Worm (Caenorhabditis elegans) whole organism, L2 larva: ENCODE data around the gene F26A1.1.

Experiments
- C34F6.9 ChIP-seq: fragments of 150-350 bp; optimal IDR thresholded peaks from 2 replicates; lab custom pipeline; 2014; ENCODE audit warnings: missing biosample characterization, missing genetic modification characterization
- R02D3.7 ChIP-seq: fragments of 150-350 bp; optimal IDR thresholded peaks from 2 replicates; lab custom pipeline; 2014; ENCODE audit warnings: missing biosample characterization, missing genetic modification characterization
- Y55F3AM.14 ChIP-seq: fragments of 200-800 bp; sonication (Bioruptor generic); optimal IDR thresholded peaks from 2 replicates; lab custom pipeline; 2018; ENCODE audit warnings: mild to moderate bottlenecking, missing genetic modification characterization, missing compliant biosample characterization
- ZK546.5 ChIP-seq: sonication (generic microtip); optimal IDR thresholded peaks from 2 replicates; lab custom pipeline; 2017; ENCODE audit warnings: missing biosample characterization, missing genetic modification characterization
- alr-1 ChIP-seq: fragments of 150-350 bp; optimal IDR thresholded peaks from 2 replicates; lab custom pipeline; 2014; ENCODE audit warnings: missing biosample characterization, missing genetic modification characterization
- aly-2 ChIP-seq: fragments of 150-350 bp; optimal IDR thresholded peaks from 2 replicates; lab custom pipeline; 2014; ENCODE audit warnings: missing biosample characterization, missing genetic modification characterization
- ceh-16 ChIP-seq: fragments of 150-350 bp; optimal IDR thresholded peaks from 2 replicates; lab custom pipeline; 2014; ENCODE audit warnings: missing biosample characterization, missing genetic modification characterization
- ceh-82 ChIP-seq: fragments of 150-350 bp; optimal IDR thresholded peaks from 2 replicates; lab custom pipeline; 2014; ENCODE audit warnings: missing biosample characterization, missing genetic modification characterization
- crh-2 ChIP-seq: sonication (generic microtip); optimal IDR thresholded peaks from 2 replicates; lab custom pipeline; 2017; ENCODE audit warnings: missing biosample characterization, missing genetic modification characterization
- dmd-4 ChIP-seq: sonication (generic microtip); optimal IDR thresholded peaks from 2 replicates; lab custom pipeline; 2017; ENCODE audit warnings: missing biosample characterization, missing genetic modification characterization
- elt-1 ChIP-seq: fragments of 150-350 bp; optimal IDR thresholded peaks from 2 replicates; lab custom pipeline; 2014; ENCODE audit warnings: missing biosample characterization, missing genetic modification characterization
- fos-1 ChIP-seq: fragments of 150-350 bp; optimal IDR thresholded peaks from 2 replicates; lab custom pipeline; 2014; ENCODE audit warnings: missing biosample characterization, missing genetic modification characterization
- gmeb-1 ChIP-seq: fragments of 150-350 bp; optimal IDR thresholded peaks from 2 replicates; lab custom pipeline; 2014; ENCODE audit warnings: missing biosample characterization, missing genetic modification characterization
- lin-13 ChIP-seq: fragments of 150-350 bp; optimal IDR thresholded peaks from 2 replicates; lab custom pipeline; 2014; ENCODE audit warnings: missing biosample characterization, missing genetic modification reagents, missing genetic modification characterization
- lin-39 ChIP-seq: fragments of 150-350 bp; optimal IDR thresholded peaks from 2 replicates; lab custom pipeline; 2014; ENCODE audit warnings: missing biosample characterization, missing genetic modification reagents, missing genetic modification characterization
- lsy-2 ChIP-seq, 2 experiments: fragments of 150-350 bp in 1 of 2; sonication (generic microtip) in 1 of 2; optimal IDR thresholded peaks; 2 replicates each; lab custom pipeline; 2014 to 2017; ENCODE audit warnings: missing biosample characterization in 2 of 2, missing genetic modification characterization in 2 of 2
- mab-5 ChIP-seq: fragments of 150-350 bp; optimal IDR thresholded peaks from 2 replicates; lab custom pipeline; 2014; ENCODE audit warnings: missing biosample characterization, missing genetic modification characterization
- mdl-1 ChIP-seq, 2 experiments: fragments of 150-350 bp in 1 of 2; sonication (generic microtip) in 1 of 2; optimal IDR thresholded peaks; 2 replicates each; lab custom pipeline; 2017; ENCODE audit warnings: missing biosample characterization in 2 of 2, missing genetic modification characterization in 2 of 2
- nhr-10 ChIP-seq: sonication (generic microtip); optimal IDR thresholded peaks from 2 replicates; lab custom pipeline; 2017; ENCODE audit warnings: missing biosample characterization, missing genetic modification characterization
- nhr-12 ChIP-seq: fragments of 150-350 bp; optimal IDR thresholded peaks from 2 replicates; lab custom pipeline; 2014; ENCODE audit warnings: missing biosample characterization, missing genetic modification characterization
- nhr-129 ChIP-seq: fragments of 150-350 bp; optimal IDR thresholded peaks from 2 replicates; lab custom pipeline; 2014; ENCODE audit warnings: missing biosample characterization, missing genetic modification characterization
- nhr-23 ChIP-seq: fragments of 150-350 bp; optimal IDR thresholded peaks from 2 replicates; lab custom pipeline; 2014; ENCODE audit warnings: missing biosample characterization, missing genetic modification reagents, missing genetic modification characterization
- nhr-237 ChIP-seq: fragments of 150-350 bp; optimal IDR thresholded peaks from 2 replicates; lab custom pipeline; 2014; ENCODE audit warnings: missing biosample characterization, missing genetic modification characterization
- nhr-77 ChIP-seq: fragments of 150-350 bp; optimal IDR thresholded peaks from 2 replicates; lab custom pipeline; 2014; ENCODE audit warnings: missing biosample characterization, missing genetic modification characterization
- peb-1 ChIP-seq: fragments of 150-350 bp; optimal IDR thresholded peaks from 2 replicates; lab custom pipeline; 2014; ENCODE audit warnings: missing biosample characterization, missing genetic modification characterization
- sma-3 ChIP-seq: sonication (generic microtip); optimal IDR thresholded peaks from 2 replicates; lab custom pipeline; 2016; ENCODE audit warnings: missing genetic modification reagents, missing genetic modification characterization, missing compliant biosample characterization
- sma-9 ChIP-seq, 2 experiments: fragments of 150-350 bp in 1 of 2; sonication (generic microtip) in 1 of 2; optimal IDR thresholded peaks; 2 replicates each; lab custom pipeline; 2014 to 2016; ENCODE audit warnings: missing genetic modification characterization in 2 of 2, mild to moderate bottlenecking in 1 of 2, missing biosample characterization in 1 of 2, missing compliant biosample characterization in 1 of 2, missing genetic modification reagents in 1 of 2, moderate library complexity in 1 of 2
- snpc-4 ChIP-seq: fragments of 150-350 bp; optimal IDR thresholded peaks from 2 replicates; lab custom pipeline; 2014; ENCODE audit warnings: missing biosample characterization, missing genetic modification characterization
- unc-55 ChIP-seq: fragments of 150-350 bp; sonication (generic microtip); optimal IDR thresholded peaks from 3 replicates; lab custom pipeline; 2014; ENCODE audit warnings: missing biosample characterization, missing genetic modification reagents, missing genetic modification characterization
- unc-62 ChIP-seq: fragments of 150-350 bp; optimal IDR thresholded peaks from 2 replicates; lab custom pipeline; 2014; ENCODE audit warnings: missing biosample characterization, missing genetic modification reagents, missing genetic modification characterization
- zag-1 ChIP-seq: fragments of 150-350 bp; optimal IDR thresholded peaks from 2 replicates; lab custom pipeline; 2014; ENCODE audit warnings: missing biosample characterization, missing genetic modification characterization

The F26A1.1 gene

ce11 chrIII:4844327-4844726 is 6.0 kb upstream of the F26A1.1 start, which contains the start of the genes clec-157 and fkh-5:
clec-157 (minus strand) TSS chrIII:4844427.
fkh-5 (plus strand) TSS chrIII:4844662.
- TF ChIP-seq nhr-10 (tag; lab: Kevin White, UChicago) (no peak), nhr-23 (no peak)

ce11 chrIII:4849739-4850138 is 568 bp upstream of the F26A1.1 start, which contains the start of gene nonu-1:
nonu-1 (minus strand) TSS chrIII:4849907.
- TF ChIP-seq lin-39 (tag; lab: Kevin White, UChicago) = no peak
- no peak for TF ChIP-seq nhr-77 (tag; lab: Kevin White, UChicago)
- TF ChIP-seq nhr-12 = no peak

DNA sequence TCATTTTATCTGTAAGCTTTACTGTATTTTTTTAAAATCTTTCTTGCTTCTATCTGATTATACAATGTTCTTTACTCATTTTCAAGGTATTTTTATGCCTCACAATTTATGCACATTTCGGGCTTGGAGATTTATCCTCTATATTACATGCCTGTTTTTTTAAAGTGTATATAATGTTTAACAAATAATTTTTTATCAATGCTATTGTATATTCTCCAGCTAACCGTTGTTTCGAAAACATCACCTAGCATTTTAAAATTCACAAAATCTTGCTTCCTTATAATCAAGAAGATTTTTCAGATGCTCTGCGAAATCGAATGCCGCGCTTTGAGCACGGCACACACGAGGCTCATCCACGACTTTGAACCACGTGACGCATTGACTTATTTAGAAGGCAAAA is 1.7 kb downstream of the F26A1.1 start, which contains the start of gene ced-4:
Gene ced-4 (plus strand): TSS at position 301 of the 400 bp plus-strand sequence.
- TF ChIP-seq dmd-4 (tag; lab: Kevin White, UChicago) (no peak), fos-1 (tag; lab: Kevin White, UChicago) (no peak), gmeb-1 (tag; lab: Kevin White, UChicago) (no peak), mab-5 (tag; lab: Kevin White, UChicago) (no peak), sma-3 (GFP tag; lab: Kevin White, UChicago) (no peak), lin-13 (GFP tag; lab: Kevin White, UChicago) (no peak), nhr-129 (tag; lab: Kevin White, UChicago) (no peak), lin-39 (tag; lab: Kevin White, UChicago) (no peak), zag-1 (no peak), peb-1 (tag; lab: Kevin White, UChicago) (no peak), alr-1 (tag; lab: Kevin White, UChicago) (no peak), nhr-10 (tag; lab: Kevin White, UChicago) (no peak), C34F6.9 (tag; lab: Kevin White, UChicago) (no peak)
- TF ChIP-seq, all 48 proteins: peak for 0

ce11 chrIII:4854918-4855317 is 4.6 kb downstream of the F26A1.1 start, which contains the start of gene C35D10.8:
C35D10.8 (plus strand) TSS chrIII:4855218.
- TF ChIP-seq lsy-2 (tag; optimal IDR thresholded peaks at IDR 0.05; lab: Kevin White, UChicago) = no peak
- no peak for TF ChIP-seq elt-1 (tag; lab: Kevin White, UChicago)
- no peak for TF ChIP-seq crh-2 (tag; lab: Kevin White, UChicago)

- TF ChIP-seq lin-13 (GFP tag; lab: Kevin White, UChicago) = no peak
- TF ChIP-seq aly-2 (tag; lab: Kevin White, UChicago) = no peak
- TF ChIP-seq sma-3 (GFP tag; lab: Kevin White, UChicago) = no peak
- TF ChIP-seq mdl-1 (tag; optimal IDR thresholded peaks at IDR 0.05; lab: Kevin White, UChicago) = no peak
- TF ChIP-seq unc-62 (GFP tag; lab: Kevin White, UChicago) = no peak
- TF ChIP-seq sma-9 (GFP tag; optimal IDR thresholded peaks at IDR 0.05; lab: Kevin White, UChicago) = no peak
- TF ChIP-seq sma-9 (tag; optimal IDR thresholded peaks at IDR 0.05; lab: Kevin White, UChicago) = no peak
- TF ChIP-seq zag-1 = no peak
- TF ChIP-seq ceh-16 (tag; lab: Kevin White, UChicago) = no peak
- TF ChIP-seq unc-55 (GFP tag; lab: Kevin White, UChicago) = no peak
- no peak for TF ChIP-seq peb-1 (tag; lab: Kevin White, UChicago)
- no peak for TF ChIP-seq ceh-82 (tag; lab: Kevin White, UChicago)
- TF ChIP-seq dmd-4 (tag; lab: Kevin White, UChicago) = no peak
- TF ChIP-seq Y55F3AM.14 (GFP tag; lab: Kevin White, UChicago) = no peak
- no peak for TF ChIP-seq nhr-237 (tag; lab: Kevin White, UChicago)
- TF ChIP-seq fos-1 (tag; lab: Kevin White, UChicago) = no peak
- TF ChIP-seq R02D3.7 = no peak
- TF ChIP-seq, all 48 proteins: peak for 0
Measured at ce11 chrIII:4856109-4856508, 5.8 kb downstream of the F26A1.1 start, which contains the start of gene C35D10.7. C35D10.7 (plus strand) TSS chrIII:4856193.

DNA sequence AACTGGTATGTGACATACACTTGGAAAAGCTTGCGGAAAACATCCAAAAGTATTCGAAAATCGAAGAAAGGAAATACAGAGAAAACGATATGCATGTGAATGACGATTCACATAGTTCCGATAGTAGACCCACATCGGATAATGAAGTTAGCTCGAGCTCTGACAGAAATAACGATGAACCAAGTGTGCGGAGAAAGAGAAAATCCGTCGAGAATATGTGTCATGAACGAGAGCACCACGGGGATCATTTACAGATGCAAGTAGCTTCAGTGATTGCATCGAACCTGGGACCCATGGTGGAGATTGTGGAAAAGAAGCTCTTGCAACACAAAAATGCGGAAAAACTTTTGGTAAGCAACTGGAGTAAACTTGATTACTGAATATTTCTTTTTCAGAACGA is 6.7 kb downstream of the F26A1.1 start:
- no peak for TF ChIP-seq unc-62 (GFP tag; lab: Kevin White, UChicago)
- TF ChIP-seq sma-9 (GFP tag; optimal IDR thresholded peaks at IDR 0.05; lab: Kevin White, UChicago) = no peak
- no peak for TF ChIP-seq sma-9 (tag; optimal IDR thresholded peaks at IDR 0.05; lab: Kevin White, UChicago)
- TF ChIP-seq snpc-4 (tag; lab: Kevin White, UChicago) = no peak
- no peak for TF ChIP-seq nhr-237 (tag; lab: Kevin White, UChicago)
- TF ChIP-seq lsy-2 (tag; optimal IDR thresholded peaks at IDR 0.05; lab: Kevin White, UChicago) = no peak
- TF ChIP-seq peb-1 (tag; lab: Kevin White, UChicago) = no peak
- no peak for TF ChIP-seq mdl-1 (tag; optimal IDR thresholded peaks at IDR 0.05; lab: Kevin White, UChicago)
- no peak for TF ChIP-seq nhr-129 (tag; lab: Kevin White, UChicago)
- no peak for TF ChIP-seq ZK546.5 (tag; lab: Kevin White, UChicago)
- TF ChIP-seq alr-1 (tag; lab: Kevin White, UChicago) = no peak
- TF ChIP-seq zag-1 = no peak
